Worm (Caenorhabditis elegans): ENCODE data around the gene dos-1.
A peak's percentile ranks its signal among the peaks of the same experiment; 100 is the strongest.

Gene dos-1

ce11 chrIII:9151782-9152181 is 48.0 kb downstream of the dos-1 start:
- TF ChIP-seq nhr-12 (tag; optimal IDR thresholded peaks at IDR 0.05) (no peak), nfya-1 (tag; optimal IDR thresholded peaks at IDR 0.05; ENCODE audit: insufficient read depth) (peak; percentile 52)

- no peak for TF ChIP-seq nhr-28 (tag; optimal IDR thresholded peaks at IDR 0.05)
- TF ChIP-seq pqm-1 (tag; optimal IDR thresholded peaks at IDR 0.05): no peak
Observed at ce11 chrIII:9152950-9153349, 49.2 kb downstream of the dos-1 start.

- TF ChIP-seq hmg-11 (tag; optimal IDR thresholded peaks at IDR 0.05): no peak
- TF ChIP-seq lin-15B (tag; optimal IDR thresholded peaks at IDR 0.05): no peak
- no peak for TF ChIP-seq ceh-9 (tag; optimal IDR thresholded peaks at IDR 0.05)
- TF ChIP-seq ama-1 (optimal IDR thresholded peaks at IDR 0.05): no peak
- no peak for TF ChIP-seq lsy-12 (tag; optimal IDR thresholded peaks at IDR 0.05)
- TF ChIP-seq zag-1 (tag; optimal IDR thresholded peaks at IDR 0.05): no peak
- no peak for TF ChIP-seq R02D3.7 (tag; optimal IDR thresholded peaks at IDR 0.05)
- TF ChIP-seq elt-3 (tag; optimal IDR thresholded peaks at IDR 0.05): no peak
- TF ChIP-seq ceh-16 (tag; optimal IDR thresholded peaks at IDR 0.05): no peak
- no peak for TF ChIP-seq mdl-1 (tag; optimal IDR thresholded peaks at IDR 0.05)
- TF ChIP-seq nhr-11 (tag; optimal IDR thresholded peaks at IDR 0.05): no peak
- no peak for TF ChIP-seq nhr-76 (tag; optimal IDR thresholded peaks at IDR 0.05)
- TF ChIP-seq egl-27 (tag; optimal IDR thresholded peaks at IDR 0.05): no peak
- no peak for TF ChIP-seq nhr-12 (tag; optimal IDR thresholded peaks at IDR 0.05)
- no peak for TF ChIP-seq pqm-1 (tag; optimal IDR thresholded peaks at IDR 0.05)
- TF ChIP-seq ztf-4 (tag; optimal IDR thresholded peaks at IDR 0.05): no peak
- no peak for TF ChIP-seq aly-2 (tag; optimal IDR thresholded peaks at IDR 0.05)
- TF ChIP-seq ztf-11 (tag; optimal IDR thresholded peaks at IDR 0.05): no peak
- no peak for TF ChIP-seq nhr-25 (tag; optimal IDR thresholded peaks at IDR 0.05)
Observed at ce11 chrIII:9153809-9154208, 50.1 kb downstream of the dos-1 start, which contains the start of gene nhl-1. TSS of gene nhl-1 (minus strand) at chrIII:9153909.

ce11 chrIII:9154766-9155165 is 51.0 kb downstream of the dos-1 start, which contains the start of gene irld-34:
TSS of gene irld-34 (plus strand) at chrIII:9155066.
- no peak for TF ChIP-seq pha-4 (tag; optimal IDR thresholded peaks at IDR 0.05)
- TF ChIP-seq fkh-10 (GFP tag; optimal IDR thresholded peaks at IDR 0.05): no peak
- TF ChIP-seq unc-62 (GFP tag; optimal IDR thresholded peaks at IDR 0.05): no peak

All from whole organism, L3 larva.